Worm (Caenorhabditis elegans) whole organism, L4 larva: ENCODE data around the gene sfxn-1.2.
A peak's percentile ranks its signal among the peaks of the same experiment; 100 is the strongest.

ENCODE experiments used
- D1046.2 ChIP-seq: fragments of 200-800 bp; sonication (Bioruptor generic); IDR thresholded peaks from 2 replicates; pipeline ENCODE4 v1.3.6; 2022; ENCODE audit warnings: missing genetic modification characterization, missing compliant biosample characterization
- F49E8.2 ChIP-seq: sonication (generic microtip); optimal IDR thresholded peaks from 2 replicates; lab custom pipeline; 2016; ENCODE audit warnings: missing compliant biosample characterization, mild to moderate bottlenecking, missing genetic modification characterization, borderline replicate concordance
- R02D3.7 ChIP-seq: fragments of 150-350 bp; sonication (generic microtip); optimal IDR thresholded peaks from 3 replicates; lab custom pipeline; 2014; ENCODE audit warnings: missing biosample characterization, missing genetic modification characterization
- T20F7.1 ChIP-seq: fragments of 200-800 bp; sonication (Bioruptor generic); optimal IDR thresholded peaks from 2 replicates; lab custom pipeline; 2018; ENCODE audit warnings: mild to moderate bottlenecking, missing genetic modification characterization, missing compliant biosample characterization
- aha-1 ChIP-seq: fragments of 150-350 bp; peaks from one replicate; lab custom pipeline; 2014; ENCODE audit warnings: missing biosample characterization, missing genetic modification characterization
- attf-4 ChIP-seq: sonication (generic microtip); optimal IDR thresholded peaks from 3 replicates; lab custom pipeline; 2017; ENCODE audit warnings: missing biosample characterization, missing genetic modification characterization
- ceh-28 ChIP-seq: fragments of 150-350 bp; optimal IDR thresholded peaks from 2 replicates; lab custom pipeline; 2014; ENCODE audit warnings: missing biosample characterization, missing genetic modification reagents, missing genetic modification characterization
- ceh-32 ChIP-seq: sonication (generic microtip); optimal IDR thresholded peaks from 2 replicates; lab custom pipeline; 2016; ENCODE audit warnings: mild to moderate bottlenecking, missing genetic modification characterization, missing compliant biosample characterization; ENCODE audit not compliant: poor library complexity
- ceh-44 ChIP-seq: fragments of 200-800 bp; sonication (Bioruptor generic); IDR thresholded peaks from 2 replicates; pipeline ENCODE4 v1.3.6; 2022; ENCODE audit warnings: missing genetic modification reagents, missing genetic modification characterization, missing compliant biosample characterization
- ceh-82 ChIP-seq: sonication (generic microtip); optimal IDR thresholded peaks from 2 replicates; lab custom pipeline; 2017; ENCODE audit warnings: missing biosample characterization, missing genetic modification characterization
- dmd-6 ChIP-seq: fragments of 200-800 bp; sonication (Bioruptor generic); IDR thresholded peaks from 2 replicates; pipeline ENCODE4 v1.3.6; 2022; ENCODE audit warnings: missing genetic modification reagents, missing genetic modification characterization, missing compliant biosample characterization
- dmd-8 ChIP-seq: fragments of 200-800 bp; sonication (Bioruptor generic); IDR thresholded peaks from 2 replicates; pipeline ENCODE4 v1.3.6; 2022; ENCODE audit warnings: missing genetic modification characterization, missing compliant biosample characterization
- dmd-9 ChIP-seq: fragments of 200-800 bp; sonication (Bioruptor generic); IDR thresholded peaks from 2 replicates; pipeline ENCODE4 v1.3.6; 2022; ENCODE audit warnings: missing genetic modification reagents, missing genetic modification characterization, missing compliant biosample characterization
- dpl-1 ChIP-seq: fragments of 150-350 bp; optimal IDR thresholded peaks from 2 replicates; lab custom pipeline; 2014; ENCODE audit warnings: missing biosample characterization, missing genetic modification reagents, missing genetic modification characterization
- duxl-1 ChIP-seq: sonication (generic microtip); optimal IDR thresholded peaks from 2 replicates; lab custom pipeline; 2016; ENCODE audit warnings: mild to moderate bottlenecking, missing genetic modification characterization, moderate library complexity, missing compliant biosample characterization; ENCODE audit not compliant: poor library complexity
- dve-1 ChIP-seq: sonication (generic microtip); optimal IDR thresholded peaks from 2 replicates; lab custom pipeline; 2017; ENCODE audit warnings: antibody characterized with exemption, mild to moderate bottlenecking, missing genetic modification characterization, missing compliant biosample characterization; ENCODE audit not compliant: insufficient read depth
- egl-43 ChIP-seq: fragments of 200-800 bp; sonication (Bioruptor generic); IDR thresholded peaks from 2 replicates; pipeline ENCODE4 v1.3.6; 2022; ENCODE audit warnings: missing genetic modification reagents, missing genetic modification characterization, missing compliant biosample characterization
- fkh-10 ChIP-seq: fragments of 150-350 bp; optimal IDR thresholded peaks from 2 replicates; lab custom pipeline; 2014; ENCODE audit warnings: missing biosample characterization, missing genetic modification reagents, missing genetic modification characterization
- fos-1 ChIP-seq: fragments of 150-350 bp; optimal IDR thresholded peaks from 2 replicates; lab custom pipeline; 2014; ENCODE audit warnings: missing biosample characterization, missing genetic modification characterization
- hif-1 ChIP-seq, 2 experiments: sonication (generic microtip); optimal IDR thresholded peaks; 2 replicates each; lab custom pipeline; 2016 to 2017; ENCODE audit warnings: missing compliant biosample characterization in 2 of 2, missing genetic modification characterization in 2 of 2, missing genetic modification reagents in 2 of 2, missing genotype in 2 of 2, mild to moderate bottlenecking in 1 of 2
- hlh-30 ChIP-seq: sonication (generic microtip); optimal IDR thresholded peaks from 2 replicates; lab custom pipeline; 2017; ENCODE audit warnings: antibody characterized with exemption, mild to moderate bottlenecking, missing genetic modification characterization, missing compliant biosample characterization; ENCODE audit not compliant: insufficient read depth
- hmg-1.1 ChIP-seq: fragments of 200-800 bp; sonication (Bioruptor generic); IDR thresholded peaks from 2 replicates; pipeline ENCODE4 v1.3.6; 2022; ENCODE audit warnings: missing genetic modification reagents, missing genetic modification characterization, missing compliant biosample characterization
- jun-1 ChIP-seq: fragments of 150-350 bp; optimal IDR thresholded peaks from 2 replicates; lab custom pipeline; 2014; ENCODE audit warnings: missing biosample characterization, missing genetic modification reagents, missing genetic modification characterization
- lim-7 ChIP-seq: fragments of 200-800 bp; sonication (Bioruptor generic); IDR thresholded peaks from 2 replicates; pipeline ENCODE4 v1.3.6; 2022; ENCODE audit warnings: missing genetic modification characterization, missing compliant biosample characterization
- lin-1 ChIP-seq: fragments of 200-800 bp; sonication (Bioruptor generic); IDR thresholded peaks from 2 replicates; pipeline ENCODE4 v1.3.6; 2022; ENCODE audit warnings: missing genetic modification reagents, missing genetic modification characterization, missing compliant biosample characterization
- lin-13 ChIP-seq: fragments of 150-350 bp; optimal IDR thresholded peaks from 2 replicates; lab custom pipeline; 2014; ENCODE audit warnings: missing biosample characterization, missing genetic modification reagents, missing genetic modification characterization
- lin-29 ChIP-seq: fragments of 200-800 bp; sonication (Bioruptor generic); IDR thresholded peaks from 2 replicates; pipeline ENCODE4 v1.3.6; 2022; ENCODE audit warnings: missing genetic modification reagents, missing genetic modification characterization, missing compliant biosample characterization
- lin-39 ChIP-seq: fragments of 150-350 bp; optimal IDR thresholded peaks from 2 replicates; lab custom pipeline; 2014; ENCODE audit warnings: missing biosample characterization, missing genetic modification reagents, missing genetic modification characterization
- lsy-2 ChIP-seq, 2 experiments: fragments of 150-350 bp in 1 of 2; sonication (generic microtip) in 1 of 2; optimal IDR thresholded peaks; 2 replicates each; lab custom pipeline; 2014 to 2017; ENCODE audit warnings: missing biosample characterization in 2 of 2, missing genetic modification characterization in 2 of 2
- madf-5 ChIP-seq, 2 experiments: fragments of 200-800 bp; sonication (Bioruptor generic); IDR thresholded peaks; 2 replicates each; pipeline ENCODE4 v1.3.6; 2022; ENCODE audit warnings: missing compliant biosample characterization in 2 of 2, missing genetic modification characterization in 2 of 2
- mdt-29 ChIP-seq: fragments of 200-800 bp; sonication (Bioruptor generic); IDR thresholded peaks from 2 replicates; pipeline ENCODE4 v1.3.6; 2022; ENCODE audit warnings: missing genetic modification reagents, missing genetic modification characterization, missing compliant biosample characterization
- mep-1 ChIP-seq: fragments of 150-350 bp; sonication (generic microtip); optimal IDR thresholded peaks from 3 replicates; lab custom pipeline; 2014; ENCODE audit warnings: missing biosample characterization, missing genetic modification characterization
- mxl-2 ChIP-seq: fragments of 200-800 bp; sonication (Bioruptor generic); conservative IDR thresholded peaks from 2 replicates; pipeline ENCODE4 v1.3.6; 2022; ENCODE audit warnings: missing genetic modification reagents, missing genetic modification characterization, missing compliant biosample characterization
- nhr-102 ChIP-seq: sonication (generic microtip); optimal IDR thresholded peaks from 2 replicates; lab custom pipeline; 2016; ENCODE audit warnings: mild to moderate bottlenecking, missing genetic modification characterization, moderate library complexity, missing compliant biosample characterization
- nhr-11 ChIP-seq: fragments of 150-350 bp; optimal IDR thresholded peaks from 2 replicates; lab custom pipeline; 2014; ENCODE audit warnings: missing biosample characterization, missing genetic modification characterization
- nhr-237 ChIP-seq: sonication (generic microtip); optimal IDR thresholded peaks from 2 replicates; lab custom pipeline; 2017; ENCODE audit warnings: missing biosample characterization, missing genetic modification characterization
- nhr-77 ChIP-seq: fragments of 150-350 bp; optimal IDR thresholded peaks from 2 replicates; lab custom pipeline; 2014; ENCODE audit warnings: missing biosample characterization, missing genetic modification characterization
- pqm-1 ChIP-seq: sonication (generic microtip); optimal IDR thresholded peaks from 2 replicates; lab custom pipeline; 2017; ENCODE audit warnings: missing biosample characterization, missing genetic modification characterization
- rbr-2 ChIP-seq: sonication (generic microtip); optimal IDR thresholded peaks from 2 replicates; lab custom pipeline; 2016; ENCODE audit warnings: missing genotype, missing genetic modification characterization, missing compliant biosample characterization
- saeg-2 ChIP-seq: fragments of 200-800 bp; sonication (Bioruptor generic); IDR thresholded peaks from 2 replicates; pipeline ENCODE4 v1.3.6; 2022; ENCODE audit warnings: missing genetic modification reagents, missing genetic modification characterization, missing compliant biosample characterization
- spr-3 ChIP-seq: fragments of 200-800 bp; sonication (Bioruptor generic); optimal IDR thresholded peaks from 2 replicates; lab custom pipeline; 2018; ENCODE audit warnings: mild to moderate bottlenecking, missing genetic modification characterization, missing compliant biosample characterization
- tra-1 ChIP-seq: fragments of 200-800 bp; sonication (Bioruptor generic); IDR thresholded peaks from 2 replicates; pipeline ENCODE4 v1.3.6; 2022; ENCODE audit warnings: missing genetic modification reagents, missing genetic modification characterization, missing compliant biosample characterization
- unc-130 ChIP-seq: sonication (generic microtip); optimal IDR thresholded peaks from 2 replicates; lab custom pipeline; 2016; ENCODE audit warnings: missing genetic modification reagents, missing genetic modification characterization, missing compliant biosample characterization
- unc-62 ChIP-seq, 3 experiments: fragments of 150-350 bp in 1 of 3; sonication (generic microtip); optimal IDR thresholded peaks in 2 of 3; peaks in 1 of 3; 1 replicate in 1 of 3; 2 replicates in 2 of 3; lab custom pipeline; 2014 to 2017; ENCODE audit warnings: missing biosample characterization in 3 of 3, missing genetic modification characterization in 3 of 3, missing genetic modification reagents in 3 of 3, missing genotype in 1 of 3
- vab-7 ChIP-seq: fragments of 200-800 bp; sonication (Bioruptor generic); IDR thresholded peaks from 2 replicates; pipeline ENCODE4 v1.3.6; 2022; ENCODE audit warnings: missing genetic modification reagents, missing genetic modification characterization, missing compliant biosample characterization
- zip-2 ChIP-seq: fragments of 150-350 bp; optimal IDR thresholded peaks from 2 replicates; lab custom pipeline; 2014; ENCODE audit warnings: missing biosample characterization, missing genetic modification characterization

The sfxn-1.2 gene

DNA sequence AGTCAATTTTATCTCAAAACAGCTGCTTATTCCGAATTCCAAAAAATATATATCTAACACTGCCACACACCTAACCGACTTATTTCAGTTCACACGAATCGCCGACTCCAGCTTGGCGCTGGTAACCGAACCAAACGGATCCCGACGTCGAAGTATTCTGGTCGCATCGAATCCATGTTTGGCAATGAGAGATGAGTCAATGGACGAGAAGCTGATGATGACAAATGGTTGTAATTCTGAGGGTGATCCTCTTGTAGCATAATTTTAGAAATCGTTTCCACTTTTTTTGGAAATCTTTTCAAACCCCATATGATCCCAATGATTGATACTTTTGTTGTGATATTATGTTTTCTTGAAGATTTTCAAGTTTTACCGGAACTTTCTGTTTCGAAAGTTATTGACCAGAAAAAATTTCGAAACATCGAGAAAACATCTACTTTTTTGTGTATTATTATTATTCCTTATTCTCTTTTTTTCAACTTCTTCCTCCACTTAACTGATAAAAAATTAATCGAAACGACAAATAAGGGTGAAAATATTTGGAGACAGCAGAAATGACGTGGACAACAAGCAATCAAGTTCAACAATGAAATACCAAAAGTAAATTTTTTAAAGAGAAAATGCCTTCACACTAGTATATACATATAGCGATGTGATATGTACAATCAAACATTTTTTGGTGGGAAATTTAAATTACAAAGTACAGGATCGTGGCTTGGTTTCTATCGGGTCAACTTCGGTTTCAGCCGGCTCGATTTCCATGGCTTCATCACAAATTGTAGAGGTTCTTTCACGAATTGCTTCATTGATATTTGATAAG, 35.8 kb upstream of the sfxn-1.2 start (continued):
- TF ChIP-seq dmd-9 (GFP tag; lab: Robert Waterston, UW) (no peak), dmd-8 (GFP tag; lab: Robert Waterston, UW) (no peak), ceh-82 (tag; lab: Kevin White, UChicago) (no peak), duxl-1 (tag; lab: Kevin White, UChicago) (no peak), lim-7 (GFP tag; lab: Robert Waterston, UW) (no peak), dve-1 (tag; lab: Kevin White, UChicago) (peak; percentile 69), dpl-1 (GFP tag; lab: Kevin White, UChicago) (no peak), R02D3.7 (tag; lab: Kevin White, UChicago) (no peak), saeg-2 (GFP tag; lab: Robert Waterston, UW) (peak; percentile 80), nhr-237 (tag; lab: Kevin White, UChicago) (no peak), rbr-2 (tag; lab: Kevin White, UChicago) (no peak), unc-62 (GFP tag; optimal IDR thresholded peaks at IDR 0.05 in 1 of 2; lab: Kevin White, UChicago) (peak; percentile 24 to 87), unc-62 (tag; optimal IDR thresholded peaks at IDR 0.05; lab: Kevin White, UChicago) (no peak), hmg-1.1 (GFP tag; lab: Robert Waterston, UW) (no peak), hif-1 (tag; optimal IDR thresholded peaks at IDR 0.05; lab: Kevin White, UChicago) (no peak), aha-1 (tag; lab: Kevin White, UChicago) (peak; percentile 92), madf-5 (GFP tag; IDR thresholded peaks at IDR 0.05; lab: Robert Waterston, UW) (no peak), ceh-28 (no peak), nhr-11 (tag; lab: Kevin White, UChicago) (no peak), mxl-2 (GFP tag; lab: Robert Waterston, UW) (0 out of 2 replicates have a peak, but pooled peaks have one; percentile 46), lin-29 (no peak), unc-130 (GFP tag; lab: Kevin White, UChicago) (no peak), lin-13 (GFP tag; lab: Kevin White, UChicago) (no peak), dmd-6 (GFP tag; lab: Robert Waterston, UW) (peak; percentile 42), lin-1 (GFP tag; lab: Robert Waterston, UW) (no peak), ceh-32 (tag; lab: Kevin White, UChicago) (no peak), F49E8.2 (tag; lab: Kevin White, UChicago) (no peak)

DNA sequence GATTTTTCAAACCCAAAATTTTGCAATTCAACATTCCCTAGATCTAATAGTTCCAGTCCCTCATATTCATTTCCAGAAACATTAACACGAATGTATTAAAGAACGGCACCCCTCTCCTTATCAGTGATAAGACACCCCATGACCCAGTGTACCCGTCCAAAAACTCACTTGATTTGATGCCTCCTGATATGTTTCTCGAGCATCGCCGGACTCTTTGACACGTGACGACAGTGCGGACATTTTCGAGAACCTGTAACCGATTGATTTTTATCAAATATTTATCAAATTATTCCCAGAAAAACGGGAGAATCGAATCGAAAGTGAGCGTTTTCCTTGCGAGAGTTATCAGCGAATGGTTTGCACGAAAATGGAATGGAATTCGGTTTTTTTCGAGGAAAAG, 34.9 kb upstream of the sfxn-1.2 start:
- no peak for TF ChIP-seq lin-39
- TF ChIP-seq nhr-77 (tag; lab: Kevin White, UChicago) = peak; percentile 69
- TF ChIP-seq attf-4 (tag; lab: Kevin White, UChicago) = no peak
- TF ChIP-seq ceh-32 (tag; lab: Kevin White, UChicago) = no peak
- peak; percentile 21 for TF ChIP-seq T20F7.1 (GFP tag; lab: Kevin White, UChicago)
- TF ChIP-seq zip-2 (tag; lab: Kevin White, UChicago) = no peak
- peak; percentile 84 for TF ChIP-seq dmd-6 (GFP tag; lab: Robert Waterston, UW)
- TF ChIP-seq tra-1 (GFP tag; lab: Robert Waterston, UW) = peak; percentile 56; the same call in 1 of the 2 replicates
- TF ChIP-seq madf-5 (GFP tag; IDR thresholded peaks at IDR 0.05; lab: Robert Waterston, UW) = no peak
- TF ChIP-seq vab-7 = no peak
- TF ChIP-seq jun-1 = no peak
- peak; percentile 87 for TF ChIP-seq mdt-29
- no peak for TF ChIP-seq nhr-237 (tag; lab: Kevin White, UChicago)
- TF ChIP-seq lsy-2 (tag; optimal IDR thresholded peaks at IDR 0.05; lab: Kevin White, UChicago) = peak in 1 of 2 experiments; percentile 47
- no peak for TF ChIP-seq dmd-9 (GFP tag; lab: Robert Waterston, UW)
- no peak for TF ChIP-seq fkh-10
- TF ChIP-seq pqm-1 = no peak
- TF ChIP-seq hlh-30 (tag; lab: Kevin White, UChicago) = peak; percentile 81
- TF ChIP-seq nhr-102 (tag; lab: Kevin White, UChicago) = peak; percentile 60
- TF ChIP-seq egl-43 = no peak
- no peak for TF ChIP-seq ceh-82 (tag; lab: Kevin White, UChicago)
- TF ChIP-seq ceh-44 = no peak
- TF ChIP-seq rbr-2 (tag; lab: Kevin White, UChicago) = no peak
- TF ChIP-seq mep-1 = peak; percentile 37
- TF ChIP-seq aha-1 (tag; lab: Kevin White, UChicago) = peak; percentile 81
- no peak for TF ChIP-seq fos-1 (tag; lab: Kevin White, UChicago)
- no peak for TF ChIP-seq D1046.2 (GFP tag; lab: Robert Waterston, UW)
- TF ChIP-seq spr-3 (GFP tag; lab: Kevin White, UChicago) = no peak
